Worm (Caenorhabditis elegans) whole organism, midembryonic: ENCODE measurements around the gene K03H1.12.

Experiments
- cog-1 ChIP-seq: sonication (generic microtip); optimal IDR thresholded peaks from 2 replicates; lab custom pipeline; 2016; ENCODE audit warnings: missing genetic modification characterization, missing compliant biosample characterization
- flt-1 ChIP-seq: fragments of 200-800 bp; sonication (Bioruptor generic); IDR thresholded peaks from 2 replicates; pipeline ENCODE4 v1.3.6; 2022; ENCODE audit warnings: missing genetic modification characterization, missing compliant biosample characterization
- klf-2 ChIP-seq: fragments of 200-800 bp; sonication (Bioruptor generic); conservative IDR thresholded peaks from 2 replicates; pipeline ENCODE4 v1.3.6; 2022; ENCODE audit warnings: missing genetic modification reagents, missing genetic modification characterization, missing compliant biosample characterization
- med-1 ChIP-seq: sonication (generic microtip); optimal IDR thresholded peaks from 2 replicates; lab custom pipeline; 2017; ENCODE audit warnings: missing genetic modification characterization, mild to moderate bottlenecking, missing compliant biosample characterization, antibody characterized with exemption, missing genetic modification reagents; ENCODE audit not compliant: insufficient read depth
- ref-1 ChIP-seq: fragments of 200-800 bp; sonication (Bioruptor generic); conservative IDR thresholded peaks from 2 replicates; pipeline ENCODE4 v1.3.6; 2022; ENCODE audit warnings: missing genetic modification reagents, missing genetic modification characterization, missing compliant biosample characterization
- tab-1 ChIP-seq: fragments of 200-800 bp; sonication (Bioruptor generic); IDR thresholded peaks from 2 replicates; pipeline ENCODE4 v1.3.6; 2022; ENCODE audit warnings: missing genetic modification characterization, missing compliant biosample characterization
- ztf-29 ChIP-seq: fragments of 200-800 bp; sonication (Bioruptor generic); IDR thresholded peaks from 2 replicates; pipeline ENCODE4 v1.3.6; 2022; ENCODE audit warnings: missing genetic modification reagents, missing genetic modification characterization, missing compliant biosample characterization

DNA sequence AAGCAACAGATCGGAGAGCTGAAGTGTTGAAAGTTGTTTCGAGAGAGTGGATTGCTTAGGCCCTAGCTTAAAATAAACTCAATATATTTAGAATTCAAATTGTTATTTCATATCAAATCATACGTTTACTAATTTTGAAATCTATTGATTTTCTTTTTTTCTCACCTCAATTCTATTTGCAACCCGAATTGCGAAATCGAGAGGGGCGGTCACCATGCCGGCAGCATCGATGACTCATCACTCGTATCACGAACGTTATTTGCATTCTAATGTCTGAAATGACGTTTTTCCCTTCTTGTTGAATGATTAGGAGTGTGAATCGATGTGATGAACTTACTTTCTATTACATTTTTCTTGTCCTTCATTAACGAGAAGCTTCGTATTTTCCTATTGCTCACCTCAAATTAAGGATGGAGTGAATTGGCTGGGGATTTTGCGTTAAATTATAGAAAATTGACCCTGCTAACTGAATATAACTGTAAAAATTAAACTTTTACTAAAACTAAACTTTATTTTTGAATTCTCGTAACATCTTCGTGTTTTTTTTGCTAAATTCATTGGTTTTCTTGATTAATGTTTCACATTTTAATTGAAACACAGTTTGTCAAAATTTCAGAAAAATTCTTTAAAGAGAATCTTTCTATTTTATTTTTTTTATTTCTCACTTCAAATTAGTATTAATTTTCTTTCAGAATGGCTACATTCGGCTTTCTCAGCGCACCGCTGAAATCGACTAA, 15.4 kb downstream of the K03H1.12 start, which contains the start of gene alx-1:
- TF ChIP-seq flt-1 (GFP tag; lab: Robert Waterston, UW) (no peak), klf-2 (GFP tag; lab: Robert Waterston, UW) (no peak), ref-1 (no peak), cog-1 (tag; lab: Kevin White, UChicago) (no peak), tab-1 (GFP tag; lab: Robert Waterston, UW) (no peak), med-1 (no peak), ztf-29 (GFP tag; lab: Robert Waterston, UW) (no peak)
